Worm (Caenorhabditis elegans) whole organism, early embryonic: Measurements from ENCODE around the gene ZK402.2.

Experiments used
- B0310.2 ChIP-seq: sonication (generic microtip); optimal IDR thresholded peaks from 2 replicates; lab custom pipeline; 2016; ENCODE audit warnings: mild to moderate bottlenecking, missing genetic modification characterization, missing compliant biosample characterization
- F13C5.2 ChIP-seq: sonication (generic microtip); optimal IDR thresholded peaks from 2 replicates; lab custom pipeline; 2017; ENCODE audit warnings: mild to moderate bottlenecking, missing genetic modification characterization, inconsistent platforms, missing compliant biosample characterization
- aly-1 ChIP-seq: sonication (generic microtip); optimal IDR thresholded peaks from 2 replicates; lab custom pipeline; 2016; ENCODE audit warnings: missing genetic modification characterization, missing compliant biosample characterization
- ama-1 ChIP-seq: fragments of 150-350 bp; optimal IDR thresholded peaks from 2 replicates; lab custom pipeline; 2014
- ceh-13 ChIP-seq: fragments of 200-800 bp; sonication (Bioruptor generic); optimal IDR thresholded peaks from 2 replicates; lab custom pipeline; 2018; ENCODE audit warnings: mild to moderate bottlenecking, missing genetic modification characterization, missing compliant biosample characterization
- ceh-36 ChIP-seq: sonication (generic microtip); optimal IDR thresholded peaks from 2 replicates; lab custom pipeline; 2016; ENCODE audit warnings: missing genetic modification characterization, inconsistent platforms, missing compliant biosample characterization
- ets-7 ChIP-seq: sonication (generic microtip); optimal IDR thresholded peaks from 2 replicates; lab custom pipeline; 2016; ENCODE audit warnings: missing genotype, missing genetic modification characterization, missing compliant biosample characterization
- flt-1 ChIP-seq: fragments of 200-800 bp; sonication (Bioruptor generic); IDR thresholded peaks from 2 replicates; pipeline ENCODE4 v1.3.6; 2022; ENCODE audit warnings: missing genetic modification characterization, missing compliant biosample characterization
- hmbx-1 ChIP-seq: sonication (generic microtip); optimal IDR thresholded peaks from 2 replicates; lab custom pipeline; 2016; ENCODE audit warnings: mild to moderate bottlenecking, missing genetic modification characterization, missing compliant biosample characterization
- hmg-4 ChIP-seq: fragments of 200-800 bp; sonication (Bioruptor generic); optimal IDR thresholded peaks from 2 replicates; lab custom pipeline; 2018; ENCODE audit warnings: mild to moderate bottlenecking, missing genetic modification characterization, missing compliant biosample characterization
- hnd-1 ChIP-seq: sonication (generic microtip); optimal IDR thresholded peaks from 2 replicates; lab custom pipeline; 2016; ENCODE audit warnings: missing genetic modification characterization, missing compliant biosample characterization
- pes-1 ChIP-seq: fragments of 200-800 bp; sonication (Bioruptor generic); IDR thresholded peaks from 2 replicates; pipeline ENCODE4 v1.3.6; 2022; ENCODE audit warnings: missing genetic modification reagents, missing genetic modification characterization, missing compliant biosample characterization
- scrt-1 ChIP-seq: fragments of 200-800 bp; sonication (Bioruptor generic); IDR thresholded peaks from 2 replicates; pipeline ENCODE4 v1.3.6; 2022; ENCODE audit warnings: missing genetic modification characterization, missing compliant biosample characterization
- sea-1 ChIP-seq: fragments of 200-800 bp; sonication (Bioruptor generic); conservative IDR thresholded peaks from 2 replicates; pipeline ENCODE4 v1.3.6; 2022; ENCODE audit warnings: missing genetic modification characterization, missing compliant biosample characterization
- tbx-11 ChIP-seq: fragments of 200-800 bp; sonication (Bioruptor generic); IDR thresholded peaks from 2 replicates; pipeline ENCODE4 v1.3.6; 2022; ENCODE audit warnings: missing genetic modification characterization, missing compliant biosample characterization
- tbx-37 ChIP-seq: fragments of 200-800 bp; sonication (Bioruptor generic); conservative IDR thresholded peaks from 2 replicates; pipeline ENCODE4 v1.3.6; 2022; ENCODE audit warnings: missing genetic modification reagents, missing genetic modification characterization, missing compliant biosample characterization
- tra-4 ChIP-seq: sonication (generic microtip); optimal IDR thresholded peaks from 2 replicates; lab custom pipeline; 2017; ENCODE audit warnings: missing genetic modification characterization, missing compliant biosample characterization

The ZK402.2 gene

DNA sequence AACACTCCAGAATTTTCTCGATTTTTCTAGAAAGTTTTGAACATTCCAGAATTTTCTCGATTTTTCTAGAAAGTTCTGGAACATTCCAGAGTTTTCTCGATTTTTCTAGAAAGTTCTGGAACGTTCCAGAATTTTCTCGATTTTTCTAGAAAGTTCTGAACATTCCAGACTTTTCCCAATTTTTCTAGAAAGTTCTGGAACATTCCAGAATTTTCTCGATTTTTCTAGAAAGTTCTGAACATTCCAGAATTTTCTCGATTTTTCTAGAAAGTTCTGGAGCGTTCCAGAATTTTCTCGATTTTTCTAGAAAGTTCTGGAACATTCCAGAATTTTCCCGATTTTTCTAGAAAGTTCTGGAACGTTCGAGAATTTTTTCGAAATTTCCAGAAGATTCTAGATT is 28.5 kb upstream of the ZK402.2 start:
- peak; percentile 93 for TF ChIP-seq pes-1 (GFP tag; lab: Robert Waterston, UW)
- TF ChIP-seq flt-1 (GFP tag; lab: Robert Waterston, UW) = peak; percentile 87
- TF ChIP-seq tbx-11 (GFP tag; lab: Robert Waterston, UW) = peak; percentile 60; the same call in 1 of the 2 replicates
- 0 out of 2 replicates have a peak, but pooled peaks have one; percentile 7 for TF ChIP-seq tbx-37
- TF ChIP-seq sea-1 (GFP tag; lab: Robert Waterston, UW) = peak; percentile 80
- TF ChIP-seq scrt-1 (GFP tag; lab: Robert Waterston, UW) = 0 out of 2 replicates have a peak, but pooled peaks have one; percentile 21

DNA sequence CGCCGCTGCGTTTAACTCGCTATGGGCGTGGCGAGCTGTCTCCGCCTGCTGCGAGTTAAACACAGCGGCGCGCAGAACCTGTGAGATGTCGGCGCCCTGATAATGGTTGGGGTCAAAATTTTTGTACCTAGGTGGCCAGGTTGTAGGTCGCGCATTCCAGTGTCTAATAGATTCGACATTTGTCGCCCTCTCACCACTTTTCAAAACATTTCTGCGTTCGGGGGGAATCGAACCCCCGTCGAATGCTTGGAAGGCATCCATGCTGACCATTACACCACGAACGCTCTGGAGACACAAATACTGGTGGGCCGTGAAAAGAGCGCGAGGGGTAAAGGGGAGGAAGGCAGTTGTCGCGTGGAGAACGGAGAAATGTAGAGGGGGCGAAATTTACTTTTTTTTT is 24.2 kb upstream of the ZK402.2 start:
- peak; percentile 60 for TF ChIP-seq B0310.2
- peak; percentile 81 for TF ChIP-seq tbx-37
- TF ChIP-seq ets-7 = peak; percentile 71
- TF ChIP-seq ceh-13 = peak; percentile 75
- TF ChIP-seq tra-4 (tag; lab: Kevin White, UChicago) = peak; percentile 59
- peak; percentile 93 for TF ChIP-seq tbx-11 (GFP tag; lab: Robert Waterston, UW)
- TF ChIP-seq F13C5.2 = peak; percentile 84
- peak; percentile 90 for TF ChIP-seq hmg-4 (GFP tag; lab: Kevin White, UChicago)
- TF ChIP-seq hmbx-1 = peak; percentile 31
- TF ChIP-seq scrt-1 (GFP tag; lab: Robert Waterston, UW) = peak; percentile 94
- TF ChIP-seq ceh-36 (tag; lab: Kevin White, UChicago) = peak; percentile 75
- no peak for TF ChIP-seq ama-1
- TF ChIP-seq sea-1 (GFP tag; lab: Robert Waterston, UW) = peak; percentile 89
- peak; percentile 73 for TF ChIP-seq hnd-1 (tag; lab: Kevin White, UChicago)
- peak; percentile 90 for TF ChIP-seq pes-1 (GFP tag; lab: Robert Waterston, UW)
- TF ChIP-seq aly-1 (tag; lab: Kevin White, UChicago) = peak; percentile 91
- peak; percentile 90 for TF ChIP-seq flt-1 (GFP tag; lab: Robert Waterston, UW)

DNA sequence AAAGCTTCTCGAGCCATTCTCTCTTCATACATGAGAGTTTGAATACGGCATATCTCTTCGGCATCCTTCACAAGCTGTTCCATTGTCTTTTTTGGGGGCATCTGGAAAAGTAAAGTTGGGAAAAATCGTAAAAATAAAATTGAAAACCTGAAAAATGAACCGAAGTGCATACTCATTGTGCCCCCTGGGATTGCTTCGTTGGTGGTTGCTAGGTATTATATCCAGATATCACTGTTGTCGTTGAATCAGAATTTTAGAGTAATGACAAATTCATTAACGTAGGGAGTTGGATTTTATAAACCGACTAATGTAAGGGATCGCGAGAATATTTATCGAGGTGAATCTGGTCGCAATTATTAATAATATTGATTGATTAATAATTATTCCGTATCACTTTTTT is 22.0 kb upstream of the ZK402.2 start, which contains the start of gene F56C3.10:
Gene F56C3.10, minus strand, starts transcription at position 101 of the 400 bp plus-strand sequence.
- TF ChIP-seq B0310.2 = no peak
- TF ChIP-seq hmg-4 (GFP tag; lab: Kevin White, UChicago) = no peak
- no peak for TF ChIP-seq hnd-1 (tag; lab: Kevin White, UChicago)
- TF ChIP-seq F13C5.2 = no peak

DNA sequence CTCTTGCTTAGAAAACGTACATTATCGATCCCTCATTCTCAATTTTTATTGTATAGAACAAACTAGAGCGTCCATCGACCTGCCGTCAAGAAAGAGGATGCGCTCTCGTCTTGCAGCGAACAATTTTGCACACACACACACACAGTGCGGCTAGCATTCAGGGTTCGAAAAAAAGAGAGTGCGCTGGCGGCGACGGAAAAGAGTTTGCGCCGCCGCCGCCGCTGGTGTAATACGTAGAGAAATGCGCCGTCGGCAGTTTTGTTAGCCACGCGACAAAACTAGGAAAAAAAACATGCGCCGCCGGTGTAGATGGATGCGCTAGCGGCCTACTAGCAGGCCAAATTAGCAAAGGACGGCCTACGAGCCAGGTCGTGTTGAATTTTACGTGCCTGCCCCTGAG is 20.0 kb upstream of the ZK402.2 start:
- TF ChIP-seq ceh-36 (tag; lab: Kevin White, UChicago) (no peak), scrt-1 (GFP tag; lab: Robert Waterston, UW) (no peak), aly-1 (tag; lab: Kevin White, UChicago) (no peak), hnd-1 (tag; lab: Kevin White, UChicago) (no peak), flt-1 (GFP tag; lab: Robert Waterston, UW) (no peak), ceh-13 (no peak), F13C5.2 (no peak), B0310.2 (no peak), hmg-4 (GFP tag; lab: Kevin White, UChicago) (no peak), tbx-11 (GFP tag; lab: Robert Waterston, UW) (no peak), pes-1 (GFP tag; lab: Robert Waterston, UW) (no peak), ets-7 (no peak), ama-1 (no peak), hmbx-1 (no peak), sea-1 (GFP tag; lab: Robert Waterston, UW) (no peak)

DNA sequence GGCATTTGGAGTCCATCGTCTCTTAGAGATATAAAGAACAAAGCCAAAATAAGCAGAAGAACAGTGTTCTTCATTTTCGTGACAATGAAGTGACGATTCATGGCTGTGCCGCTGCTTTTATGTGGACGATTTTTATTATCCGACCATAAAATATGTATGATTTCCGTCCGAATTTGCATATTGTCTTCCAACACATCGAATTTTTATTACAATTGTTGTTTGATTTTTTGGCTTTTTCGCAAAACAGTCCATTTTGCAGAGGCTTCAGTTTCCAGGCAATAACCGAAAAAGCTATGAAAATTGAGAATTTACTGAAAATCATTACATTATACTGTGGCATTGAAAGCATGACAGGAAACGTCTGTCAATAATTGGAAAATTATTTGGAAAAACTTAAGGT is 19.0 kb upstream of the ZK402.2 start, which contains the start of gene F56C3.8:
Gene F56C3.8, minus strand, starts transcription at position 101 of the 400 bp plus-strand sequence.
- TF ChIP-seq hmbx-1 (no peak), pes-1 (GFP tag; lab: Robert Waterston, UW) (no peak), sea-1 (GFP tag; lab: Robert Waterston, UW) (no peak)

DNA sequence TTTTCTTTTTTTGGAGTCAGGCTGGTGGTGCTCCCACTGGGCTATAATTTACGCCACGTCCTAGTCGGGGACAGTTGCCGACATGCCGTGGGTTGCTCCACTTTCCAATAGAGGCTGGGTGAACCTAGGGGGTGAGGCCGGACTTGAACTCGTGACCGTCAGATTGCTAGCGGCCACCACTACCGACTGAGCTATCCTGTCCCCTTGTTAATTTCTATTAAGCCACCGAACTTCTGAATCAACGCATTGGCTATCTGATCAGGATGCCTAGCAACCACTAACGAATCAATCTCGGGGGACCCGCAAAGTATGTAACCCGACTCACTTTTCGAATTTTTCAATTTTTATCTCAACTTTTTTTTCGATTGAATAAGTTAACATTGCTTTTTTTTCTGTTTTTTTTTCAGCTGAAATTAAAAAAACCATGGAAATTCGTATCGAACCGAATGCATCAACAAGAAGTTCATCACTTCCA is 16.6 kb upstream of the ZK402.2 start, which contains the start of gene F56C3.1:
Gene F56C3.1, plus strand, starts transcription at position 425 of the 475 bp plus-strand sequence.
- no peak for TF ChIP-seq ama-1
- TF ChIP-seq scrt-1 (GFP tag; lab: Robert Waterston, UW) = no peak
- TF ChIP-seq pes-1 (GFP tag; lab: Robert Waterston, UW) = no peak
- no peak for TF ChIP-seq ets-7
- no peak for TF ChIP-seq ceh-36 (tag; lab: Kevin White, UChicago)
- TF ChIP-seq F13C5.2 = no peak
- no peak for TF ChIP-seq tbx-37
- no peak for TF ChIP-seq hmbx-1
- TF ChIP-seq aly-1 (tag; lab: Kevin White, UChicago) = no peak
- TF ChIP-seq hnd-1 (tag; lab: Kevin White, UChicago) = no peak
- no peak; the same call in 1 of the 2 replicates for TF ChIP-seq sea-1 (GFP tag; lab: Robert Waterston, UW)
- TF ChIP-seq flt-1 (GFP tag; lab: Robert Waterston, UW) = no peak
- no peak for TF ChIP-seq tra-4 (tag; lab: Kevin White, UChicago)
- no peak for TF ChIP-seq B0310.2
- no peak for TF ChIP-seq tbx-11 (GFP tag; lab: Robert Waterston, UW)
- TF ChIP-seq hmg-4 (GFP tag; lab: Kevin White, UChicago) = no peak
- no peak for TF ChIP-seq ceh-13

DNA sequence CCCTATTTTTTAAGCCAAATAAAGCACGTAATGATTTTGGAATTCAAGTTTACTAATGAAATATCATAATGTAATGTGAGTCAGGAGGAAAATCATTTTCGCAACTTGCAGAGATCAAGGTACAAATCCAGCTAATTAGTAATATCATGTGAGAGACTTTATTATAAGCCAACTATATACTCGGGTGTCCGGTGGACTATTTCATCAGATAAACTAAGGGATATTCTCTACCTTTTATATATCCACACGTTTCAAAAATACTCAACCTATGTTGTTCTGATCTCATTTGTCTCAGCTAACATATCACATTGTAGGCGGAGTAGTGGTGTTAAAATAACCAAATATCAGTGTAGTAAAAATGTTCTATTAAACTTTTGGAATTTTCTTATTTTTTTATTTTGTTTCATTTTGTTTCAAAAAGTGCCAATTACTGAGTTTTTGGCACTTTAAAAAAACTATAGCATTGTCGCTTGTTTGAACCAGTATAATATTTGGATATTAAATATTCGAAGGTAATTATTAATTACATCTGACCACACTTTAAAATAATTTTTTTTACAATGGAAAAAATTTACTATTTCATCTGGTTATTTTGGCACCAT is 14.1 kb upstream of the ZK402.2 start:
- TF ChIP-seq hmbx-1 (no peak), ets-7 (no peak), sea-1 (GFP tag; lab: Robert Waterston, UW) (no peak), B0310.2 (no peak), hmg-4 (GFP tag; lab: Kevin White, UChicago) (no peak)

DNA sequence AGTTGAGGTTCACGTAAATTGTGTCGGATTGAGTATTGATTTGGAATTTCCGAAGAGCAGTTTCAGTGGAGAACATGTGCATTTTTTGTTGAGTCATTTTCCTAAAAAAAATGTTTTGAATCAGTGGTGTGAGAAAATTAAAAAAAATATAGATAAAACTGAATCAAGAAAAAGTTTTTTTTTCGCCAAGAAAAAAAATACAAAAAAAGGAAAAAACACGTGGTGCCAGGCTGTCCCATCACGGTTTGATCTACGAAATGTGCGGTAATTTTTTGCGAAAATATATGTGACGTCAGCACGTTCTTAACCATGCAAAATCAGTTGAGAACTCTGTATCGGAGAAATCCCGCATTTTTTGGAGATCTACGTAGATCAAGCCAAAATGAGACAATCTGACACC is 9.7 kb upstream of the ZK402.2 start, which contains the start of gene F56C3.9:
Gene F56C3.9, minus strand, starts transcription at position 101 of the 400 bp plus-strand sequence.
- no peak for TF ChIP-seq sea-1 (GFP tag; lab: Robert Waterston, UW)
- TF ChIP-seq B0310.2 = no peak
- TF ChIP-seq tbx-11 (GFP tag; lab: Robert Waterston, UW) = no peak
- no peak for TF ChIP-seq hmbx-1
- TF ChIP-seq pes-1 (GFP tag; lab: Robert Waterston, UW) = no peak
- TF ChIP-seq ets-7 = no peak
- TF ChIP-seq ceh-36 (tag; lab: Kevin White, UChicago) = no peak
